Fruit fly (Drosophila melanogaster): ENCODE data around the gene Lip1.

Lip1 gene

DNA sequence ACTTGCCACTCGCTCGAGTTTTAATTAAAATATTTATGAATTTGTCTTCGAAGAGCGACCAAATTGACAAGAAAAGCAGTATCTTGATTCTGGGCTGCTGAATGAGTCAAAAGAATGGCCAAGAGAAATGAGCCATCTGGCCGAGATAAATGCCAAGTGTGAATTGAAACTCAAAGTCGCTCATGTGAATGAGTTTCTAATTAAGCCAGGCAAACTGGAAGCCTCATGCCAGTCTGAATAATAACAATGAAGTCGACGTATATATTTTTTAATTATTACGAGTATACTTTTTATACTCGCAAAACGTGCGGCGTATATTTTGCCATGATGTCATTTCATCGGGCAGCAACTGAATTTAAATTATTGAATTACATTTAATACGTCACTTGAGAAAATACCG is 8.0 kb upstream of the Lip1 start, which contains the start of gene Lip2:
TSS of gene Lip2 (minus strand) at position 101 of the 400 bp plus-strand sequence.
- TF ChIP-seq D1 (tag; optimal IDR thresholded peaks at IDR 0.05) = no peak
- TF ChIP-seq Ets98B (GFP tag; IDR thresholded peaks at IDR 0.05) = no peak
- TF ChIP-seq CG4496 (GFP tag; IDR thresholded peaks at IDR 0.05) = no peak
- TF ChIP-seq EcR (GFP tag; optimal IDR thresholded peaks at IDR 0.05) = no peak
- no peak for TF ChIP-seq CG8159 (tag; optimal IDR thresholded peaks at IDR 0.05)
- TF ChIP-seq CG12605 (GFP tag; IDR thresholded peaks at IDR 0.05) = no peak
- TF ChIP-seq CG9948 (tag; optimal IDR thresholded peaks at IDR 0.05) = no peak
- no peak for TF ChIP-seq CG17806 (tag; optimal IDR thresholded peaks at IDR 0.05)
- TF ChIP-seq CG13204 (GFP tag; optimal IDR thresholded peaks at IDR 0.05) = no peak
- TF ChIP-seq rn (GFP tag; IDR thresholded peaks at IDR 0.05) = no peak
- TF ChIP-seq CG14655 (GFP tag; optimal IDR thresholded peaks at IDR 0.05) = no peak
- no peak for TF ChIP-seq CG8301 (tag; optimal IDR thresholded peaks at IDR 0.05)
- no peak for TF ChIP-seq gl (tag; optimal IDR thresholded peaks at IDR 0.05)
- no peak for TF ChIP-seq CG32121 (GFP tag; IDR thresholded peaks at IDR 0.05)
- no peak for TF ChIP-seq Pif1A (GFP tag; optimal IDR thresholded peaks at IDR 0.05)
- TF ChIP-seq CG15710 (tag; optimal IDR thresholded peaks at IDR 0.05) = no peak
- no peak for TF ChIP-seq Pif1B (GFP tag; optimal IDR thresholded peaks at IDR 0.05)
- TF ChIP-seq Snoo (tag; optimal IDR thresholded peaks at IDR 0.05) = no peak
- no peak for TF ChIP-seq CG10348 (GFP tag; IDR thresholded peaks at IDR 0.05)
- TF ChIP-seq fd96Ca (GFP tag; IDR thresholded peaks at IDR 0.05) = no peak

DNA sequence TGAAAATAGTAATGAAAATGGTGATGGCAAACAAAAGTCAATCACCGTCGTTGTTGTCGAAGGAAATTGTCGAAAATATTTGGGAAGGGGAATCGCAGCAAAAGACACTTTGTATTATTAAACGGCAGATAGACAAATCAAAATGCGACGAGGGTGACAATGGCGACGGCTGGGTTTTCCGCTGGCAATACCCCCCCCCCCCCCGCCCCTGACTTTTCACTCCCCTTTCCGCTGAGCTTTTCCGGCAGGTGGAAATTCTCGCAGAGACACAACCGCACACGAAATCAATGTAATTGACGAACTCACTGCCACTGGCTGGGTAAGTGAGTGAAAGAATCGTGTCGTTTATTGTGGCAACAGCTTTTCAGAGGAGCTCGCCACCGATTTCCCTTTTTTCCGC is 6.7 kb upstream of the Lip1 start:
- no peak for TF ChIP-seq CG12605 (GFP tag; IDR thresholded peaks at IDR 0.05)
- TF ChIP-seq Snoo (tag; optimal IDR thresholded peaks at IDR 0.05) = no peak
- TF ChIP-seq rn (GFP tag; IDR thresholded peaks at IDR 0.05) = no peak
- TF ChIP-seq CG34367 (tag; optimal IDR thresholded peaks at IDR 0.05) = no peak
- no peak for TF ChIP-seq D1 (tag; optimal IDR thresholded peaks at IDR 0.05)
- TF ChIP-seq CG14655 (GFP tag; optimal IDR thresholded peaks at IDR 0.05) = no peak
- no peak for TF ChIP-seq Ets98B (GFP tag; IDR thresholded peaks at IDR 0.05)

DNA sequence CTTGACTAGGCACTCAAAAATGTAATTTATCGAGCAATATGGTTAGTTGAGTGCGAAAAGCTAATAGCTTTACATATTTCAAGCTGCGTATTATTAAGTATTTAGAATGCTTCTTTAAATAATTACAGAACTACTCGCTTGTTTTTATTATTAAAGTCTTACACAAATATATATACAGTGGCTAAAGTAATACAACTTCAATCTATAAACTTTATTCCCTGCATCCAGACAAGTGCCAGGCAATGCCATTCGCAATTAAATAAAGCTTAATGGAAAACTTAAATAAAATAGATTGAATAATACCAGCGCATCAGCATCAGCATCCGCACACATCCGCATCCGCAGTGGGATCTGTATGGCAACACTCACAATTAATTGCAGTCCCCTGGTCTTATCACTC is 4.9 kb upstream of the Lip1 start:
- TF ChIP-seq rn (GFP tag; IDR thresholded peaks at IDR 0.05) (no peak), EcR (GFP tag; optimal IDR thresholded peaks at IDR 0.05) (no peak), CG32121 (GFP tag; IDR thresholded peaks at IDR 0.05) (no peak), D1 (tag; optimal IDR thresholded peaks at IDR 0.05) (no peak), CG13204 (GFP tag; optimal IDR thresholded peaks at IDR 0.05) (no peak), CG9948 (tag; optimal IDR thresholded peaks at IDR 0.05) (no peak), Ets98B (GFP tag; IDR thresholded peaks at IDR 0.05) (no peak), Snoo (tag; optimal IDR thresholded peaks at IDR 0.05) (no peak), CG14655 (GFP tag; optimal IDR thresholded peaks at IDR 0.05) (no peak), CG17806 (tag; optimal IDR thresholded peaks at IDR 0.05) (no peak), CG12605 (GFP tag; IDR thresholded peaks at IDR 0.05) (no peak), fd96Ca (GFP tag; IDR thresholded peaks at IDR 0.05) (no peak)

DNA sequence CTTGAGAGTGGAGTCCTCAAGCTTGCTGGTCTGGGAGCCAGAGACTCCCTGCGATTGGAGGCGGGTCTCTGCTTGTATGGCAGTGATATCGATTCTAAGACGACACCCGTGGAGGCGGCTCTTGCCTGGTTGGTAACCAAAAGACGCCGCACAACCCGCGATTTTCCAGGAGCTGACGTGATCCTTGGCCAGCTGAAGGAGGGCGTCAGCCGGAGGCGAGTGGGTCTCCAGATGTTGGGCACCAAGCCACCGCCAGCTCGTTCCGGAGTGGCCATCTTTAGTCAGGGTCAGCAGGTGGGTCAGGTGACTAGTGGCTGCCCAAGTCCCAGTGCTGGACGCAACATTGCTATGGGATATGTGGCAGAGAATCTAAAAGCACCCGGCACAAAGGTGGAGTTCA is 3.1 kb upstream of the Lip1 start:
- TF ChIP-seq CG14655 (GFP tag; optimal IDR thresholded peaks at IDR 0.05) (no peak), gl (tag; optimal IDR thresholded peaks at IDR 0.05) (no peak), Ets98B (GFP tag; IDR thresholded peaks at IDR 0.05) (no peak), CG34367 (tag; optimal IDR thresholded peaks at IDR 0.05) (no peak), Pif1B (GFP tag; optimal IDR thresholded peaks at IDR 0.05) (no peak), CG12605 (GFP tag; IDR thresholded peaks at IDR 0.05) (no peak), CG8301 (tag; optimal IDR thresholded peaks at IDR 0.05) (no peak), CG4496 (GFP tag; IDR thresholded peaks at IDR 0.05) (no peak), CG9948 (tag; optimal IDR thresholded peaks at IDR 0.05) (no peak), EcR (GFP tag; optimal IDR thresholded peaks at IDR 0.05) (no peak), CG15710 (tag; optimal IDR thresholded peaks at IDR 0.05) (no peak), fd96Ca (GFP tag; IDR thresholded peaks at IDR 0.05) (no peak), D1 (tag; optimal IDR thresholded peaks at IDR 0.05) (no peak), Pif1A (GFP tag; optimal IDR thresholded peaks at IDR 0.05) (no peak), CG10348 (GFP tag; IDR thresholded peaks at IDR 0.05) (no peak), Snoo (tag; optimal IDR thresholded peaks at IDR 0.05) (no peak), CG32121 (GFP tag; IDR thresholded peaks at IDR 0.05) (no peak)

DNA sequence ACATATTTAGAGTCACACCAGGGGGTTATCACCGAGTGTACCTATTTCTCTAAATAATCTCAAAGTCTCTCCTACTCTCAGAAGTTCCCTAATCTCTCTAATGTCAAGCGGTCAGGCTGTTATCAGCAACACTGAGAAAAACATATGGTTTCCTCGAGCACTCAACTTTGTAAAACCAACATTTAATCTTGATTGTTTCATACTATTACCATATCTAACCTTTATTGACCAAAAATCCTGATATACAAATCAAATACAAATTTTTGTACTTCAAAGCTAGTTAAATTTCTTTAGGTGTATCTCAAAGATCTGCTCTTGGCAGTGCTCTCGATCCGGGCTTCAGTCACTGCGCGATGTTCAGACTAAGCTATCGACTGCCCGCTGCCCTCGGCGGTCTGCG is 1.9 kb upstream of the Lip1 start, which contains the start of gene CG6415:
TSS of gene CG6415 (plus strand) at position 341 of the 400 bp plus-strand sequence.
- TF ChIP-seq CG12605 (GFP tag; IDR thresholded peaks at IDR 0.05) = peak; percentile 54; the same call in 1 of the 2 replicates
- peak; percentile 85 for TF ChIP-seq CG32121 (GFP tag; IDR thresholded peaks at IDR 0.05)
- TF ChIP-seq CG15710 (tag; optimal IDR thresholded peaks at IDR 0.05) = no peak
- no peak for TF ChIP-seq gl (tag; optimal IDR thresholded peaks at IDR 0.05)
- TF ChIP-seq D1 (tag; optimal IDR thresholded peaks at IDR 0.05) = no peak
- TF ChIP-seq fd96Ca (GFP tag; IDR thresholded peaks at IDR 0.05) = peak; percentile 69
- TF ChIP-seq CG4496 (GFP tag; IDR thresholded peaks at IDR 0.05) = peak; percentile 82
- TF ChIP-seq EcR (GFP tag; optimal IDR thresholded peaks at IDR 0.05) = no peak
- TF ChIP-seq CG9948 (tag; optimal IDR thresholded peaks at IDR 0.05) = no peak
- no peak for TF ChIP-seq CG34367 (tag; optimal IDR thresholded peaks at IDR 0.05)
- TF ChIP-seq CG8301 (tag; optimal IDR thresholded peaks at IDR 0.05) = peak; percentile 56
- TF ChIP-seq CG17806 (tag; optimal IDR thresholded peaks at IDR 0.05) = no peak
- peak; percentile 25 for TF ChIP-seq Pif1A (GFP tag; optimal IDR thresholded peaks at IDR 0.05)
- TF ChIP-seq Snoo (tag; optimal IDR thresholded peaks at IDR 0.05) = no peak
- 0 out of 2 replicates have a peak, but pooled peaks have one; percentile 13 for TF ChIP-seq rn (GFP tag; IDR thresholded peaks at IDR 0.05)
- no peak for TF ChIP-seq CG10348 (GFP tag; IDR thresholded peaks at IDR 0.05)
- TF ChIP-seq CG8159 (tag; optimal IDR thresholded peaks at IDR 0.05) = no peak
- TF ChIP-seq Pif1B (GFP tag; optimal IDR thresholded peaks at IDR 0.05) = no peak
- no peak for TF ChIP-seq CG13204 (GFP tag; optimal IDR thresholded peaks at IDR 0.05)
- TF ChIP-seq Ets98B (GFP tag; IDR thresholded peaks at IDR 0.05) = peak; percentile 76
- peak; percentile 58 for TF ChIP-seq CG14655 (GFP tag; optimal IDR thresholded peaks at IDR 0.05)

DNA sequence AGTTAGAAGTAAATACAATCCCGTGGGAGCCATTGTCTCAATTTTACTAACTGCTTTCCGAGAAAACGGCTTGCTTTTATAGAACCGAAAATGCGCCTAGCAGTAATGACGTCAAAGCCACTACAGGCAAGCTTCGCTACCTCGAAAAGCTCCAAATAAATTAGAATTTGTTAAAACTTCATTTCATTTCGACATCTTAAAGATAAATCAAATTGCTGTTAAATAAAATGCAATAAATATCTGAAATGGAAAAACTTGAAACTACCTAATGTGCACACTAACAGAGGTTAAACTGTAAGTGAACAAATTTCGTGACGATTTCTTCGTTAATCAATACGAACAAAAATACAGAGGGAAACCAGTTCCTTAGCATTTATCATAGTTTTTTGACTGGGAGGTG is 3.4 kb downstream of the Lip1 start, which contains the start of gene CG7300:
TSS of gene CG7300 (minus strand) at position 52 of the 400 bp plus-strand sequence.
- TF ChIP-seq rn (GFP tag; IDR thresholded peaks at IDR 0.05) = no peak
- no peak for TF ChIP-seq CG9948 (tag; optimal IDR thresholded peaks at IDR 0.05)
- no peak for TF ChIP-seq Snoo (tag; optimal IDR thresholded peaks at IDR 0.05)
- TF ChIP-seq Pif1A (GFP tag; optimal IDR thresholded peaks at IDR 0.05) = no peak
- TF ChIP-seq Ets98B (GFP tag; IDR thresholded peaks at IDR 0.05) = no peak
- no peak for TF ChIP-seq Pif1B (GFP tag; optimal IDR thresholded peaks at IDR 0.05)
- TF ChIP-seq CG8159 (tag; optimal IDR thresholded peaks at IDR 0.05) = no peak
- TF ChIP-seq CG10348 (GFP tag; IDR thresholded peaks at IDR 0.05) = no peak
- TF ChIP-seq CG8301 (tag; optimal IDR thresholded peaks at IDR 0.05) = no peak
- no peak for TF ChIP-seq CG13204 (GFP tag; optimal IDR thresholded peaks at IDR 0.05)
- TF ChIP-seq CG14655 (GFP tag; optimal IDR thresholded peaks at IDR 0.05) = no peak
- TF ChIP-seq CG17806 (tag; optimal IDR thresholded peaks at IDR 0.05) = no peak
- TF ChIP-seq gl (tag; optimal IDR thresholded peaks at IDR 0.05) = no peak
- TF ChIP-seq CG15710 (tag; optimal IDR thresholded peaks at IDR 0.05) = no peak
- TF ChIP-seq CG4496 (GFP tag; IDR thresholded peaks at IDR 0.05) = no peak
- TF ChIP-seq D1 (tag; optimal IDR thresholded peaks at IDR 0.05) = no peak
- TF ChIP-seq CG32121 (GFP tag; IDR thresholded peaks at IDR 0.05) = no peak
